Worm (Caenorhabditis elegans) whole organism, L1 larva: ENCODE results near the gene F46F5.11.

Experiments
- lin-39 ChIP-seq: fragments of 150-350 bp; optimal IDR thresholded peaks from 2 replicates; lab custom pipeline; 2014; ENCODE audit warnings: missing biosample characterization, missing genetic modification reagents, missing genetic modification characterization
- mep-1 ChIP-seq: fragments of 150-350 bp; optimal IDR thresholded peaks from 2 replicates; lab custom pipeline; 2014; ENCODE audit warnings: missing biosample characterization, missing genetic modification characterization
- nhr-12 ChIP-seq: sonication (generic microtip); optimal IDR thresholded peaks from 2 replicates; lab custom pipeline; 2017; ENCODE audit warnings: missing biosample characterization, missing genetic modification characterization
- unc-62 ChIP-seq: fragments of 150-350 bp; optimal IDR thresholded peaks from 2 replicates; lab custom pipeline; 2014; ENCODE audit warnings: missing biosample characterization, missing genetic modification reagents, missing genetic modification characterization
- xbp-1 ChIP-seq: sonication (generic microtip); optimal IDR thresholded peaks from 2 replicates; lab custom pipeline; 2016; ENCODE audit warnings: missing genetic modification characterization, missing compliant biosample characterization

DNA sequence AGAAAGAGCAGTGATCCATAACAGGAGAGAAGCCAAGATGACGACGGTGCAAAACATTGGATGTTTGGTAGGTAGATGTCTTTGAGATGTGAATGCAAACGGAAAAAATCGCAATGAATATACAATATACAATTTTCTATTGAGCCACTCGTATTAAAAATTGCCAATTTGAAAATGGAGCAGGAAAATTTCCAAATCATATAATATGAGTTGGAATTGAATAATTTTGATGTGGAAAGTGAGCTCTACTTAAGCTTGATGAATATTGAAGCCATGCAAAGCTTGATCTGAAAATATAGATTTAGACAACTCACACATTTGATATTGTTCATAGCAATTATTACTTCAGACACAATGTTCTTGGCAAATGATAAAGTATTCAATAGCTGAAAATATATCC, 29.9 kb downstream of the F46F5.11 start, which contains the start of gene F28A10.8:
- TF ChIP-seq mep-1 (tag; lab: Kevin White, UChicago) (no peak), nhr-12 (tag; lab: Kevin White, UChicago) (no peak), xbp-1 (tag; lab: Kevin White, UChicago) (no peak), unc-62 (GFP tag; lab: Kevin White, UChicago) (no peak), lin-39 (no peak)
